Fruit fly (Drosophila melanogaster): ENCODE data around the gene mei-9.

mei-9 gene

DNA sequence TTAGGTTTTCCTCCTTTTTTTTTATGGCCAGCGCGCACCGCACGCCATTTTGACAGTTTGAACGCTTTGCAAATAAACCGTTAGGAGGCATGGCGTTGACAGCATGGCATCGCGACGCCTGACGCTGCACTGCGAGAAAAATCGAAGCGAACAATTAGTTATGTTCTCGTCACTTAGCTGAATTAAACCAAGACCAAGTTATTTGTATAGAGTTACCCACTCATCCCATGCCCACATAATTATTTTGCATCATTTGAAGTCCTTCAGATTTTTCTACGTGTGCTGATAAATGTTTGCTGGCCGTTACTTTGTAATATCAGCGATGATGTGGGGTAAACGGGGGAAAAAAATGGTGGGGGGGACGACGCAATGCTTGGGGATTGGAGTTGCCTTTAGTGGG lies 11.2 kb upstream of the mei-9 start (continued):
- TF ChIP-seq CG2875 (GFP tag; optimal IDR thresholded peaks at IDR 0.05) (no peak), sna (GFP tag; IDR thresholded peaks at IDR 0.05; ENCODE audit: partially characterized antibody) (no peak), CG34422 (GFP tag; IDR thresholded peaks at IDR 0.05) (0 out of 3 replicates have a peak, but pooled peaks have one; percentile 31), da (GFP tag; optimal IDR thresholded peaks at IDR 0.05) (no peak), Camta (GFP tag; optimal IDR thresholded peaks at IDR 0.05) (no peak), row (GFP tag; IDR thresholded peaks at IDR 0.05) (peak; percentile 35; the same call in 1 of the 3 replicates), Fer1 (GFP tag; optimal IDR thresholded peaks at IDR 0.05) (peak; percentile 8), h (optimal IDR thresholded peaks at IDR 0.05) (no peak), sisA (GFP tag; IDR thresholded peaks at IDR 0.05) (peak; percentile 37), CG12769 (tag; optimal IDR thresholded peaks at IDR 0.05) (peak; percentile 33), CG2120 (GFP tag; optimal IDR thresholded peaks at IDR 0.05) (peak; percentile 44), klu (GFP tag; IDR thresholded peaks at IDR 0.05) (no peak), dati (GFP tag; IDR thresholded peaks at IDR 0.05) (no peak), slbo (GFP tag; IDR thresholded peaks at IDR 0.05) (peak; percentile 46), Ptx1 (GFP tag; IDR thresholded peaks at IDR 0.05) (0 out of 2 replicates have a peak, but pooled peaks have one; percentile 21), fd3F (GFP tag; optimal IDR thresholded peaks at IDR 0.05) (no peak), CG11456 (GFP tag; IDR thresholded peaks at IDR 0.05) (no peak), CG6689 (GFP tag; IDR thresholded peaks at IDR 0.05) (peak; percentile 34; the same call in 1 of the 2 replicates), CG7357 (GFP tag; IDR thresholded peaks at IDR 0.05) (no peak), grau (tag; optimal IDR thresholded peaks at IDR 0.05) (peak; percentile 9), CG18599 (GFP tag; optimal IDR thresholded peaks at IDR 0.05) (peak; percentile 39), mam (GFP tag; optimal IDR thresholded peaks at IDR 0.05) (peak; percentile 30), Hmr (GFP tag; optimal IDR thresholded peaks at IDR 0.05) (peak; percentile 35), CG17912 (GFP tag; optimal IDR thresholded peaks at IDR 0.05) (no peak), CG8290 (GFP tag; optimal IDR thresholded peaks at IDR 0.05) (no peak), CG8290 (tag; optimal IDR thresholded peaks at IDR 0.05) (peak in 1 of 2 experiments; percentile 51), CG4328 (GFP tag; optimal IDR thresholded peaks at IDR 0.05) (no peak), CG2199 (GFP tag; IDR thresholded peaks at IDR 0.05) (no peak), CG3163 (GFP tag; optimal IDR thresholded peaks at IDR 0.05) (no peak), jing (GFP tag; optimal IDR thresholded peaks at IDR 0.05) (no peak), CG1603 (tag; optimal IDR thresholded peaks at IDR 0.05) (peak; percentile 17), Aef1 (GFP tag; IDR thresholded peaks at IDR 0.05) (no peak), ATbp (GFP tag; optimal IDR thresholded peaks at IDR 0.05) (no peak), CG7839 (tag; optimal IDR thresholded peaks at IDR 0.05) (peak; percentile 18), Drgx (GFP tag; IDR thresholded peaks at IDR 0.05) (peak; percentile 16; the same call in 1 of the 2 replicates), her (GFP tag; optimal IDR thresholded peaks at IDR 0.05) (no peak), esg (GFP tag; conservative IDR thresholded peaks at IDR 0.05) (no peak), CG11504 (tag; optimal IDR thresholded peaks at IDR 0.05) (peak; percentile 16), CG6254 (GFP tag; optimal IDR thresholded peaks at IDR 0.05) (no peak)

DNA sequence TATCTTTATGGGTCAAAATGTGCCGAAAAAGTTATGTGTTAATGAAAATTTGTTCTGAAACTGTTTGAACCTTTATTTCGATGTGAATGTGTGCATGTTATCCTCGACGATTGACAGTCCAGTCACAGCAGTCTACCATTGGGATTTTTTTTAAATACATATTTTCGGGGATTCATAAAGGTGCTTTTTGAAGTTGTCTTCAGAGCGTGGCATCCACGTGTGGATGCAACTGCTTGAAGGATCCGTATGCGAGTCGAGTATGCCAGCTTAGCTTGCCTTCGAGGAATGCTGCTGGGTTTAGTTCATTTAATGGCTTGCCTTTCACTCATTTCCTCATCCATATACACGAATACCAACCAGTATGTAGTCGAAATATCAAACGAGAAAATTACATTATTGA lies 10.8 kb upstream of the mei-9 start, which contains the start of gene CG12693:
CG12693 (minus strand) TSS at position 101 of the 400 bp plus-strand sequence.
- no peak for TF ChIP-seq Dbx (GFP tag; IDR thresholded peaks at IDR 0.05)
- TF ChIP-seq CG10959 (GFP tag; IDR thresholded peaks at IDR 0.05), result no peak
- TF ChIP-seq CG16815 (GFP tag; optimal IDR thresholded peaks at IDR 0.05), result no peak
- TF ChIP-seq Hr39 (optimal IDR thresholded peaks at IDR 0.05), result no peak
- TF ChIP-seq Aef1 (GFP tag; IDR thresholded peaks at IDR 0.05), result no peak
- no peak for TF ChIP-seq CG6765 (GFP tag; optimal IDR thresholded peaks at IDR 0.05)
- TF ChIP-seq CG2120 (GFP tag; optimal IDR thresholded peaks at IDR 0.05), result no peak
- no peak for TF ChIP-seq CG1792 (GFP tag; optimal IDR thresholded peaks at IDR 0.05)
- TF ChIP-seq CG4360 (GFP tag; IDR thresholded peaks at IDR 0.05), result no peak
- no peak for TF ChIP-seq bigmax (GFP tag; optimal IDR thresholded peaks at IDR 0.05)
- TF ChIP-seq dimm (GFP tag; IDR thresholded peaks at IDR 0.05), result no peak
- no peak for TF ChIP-seq Ssrp (tag; optimal IDR thresholded peaks at IDR 0.05)
- TF ChIP-seq bowl (GFP tag; IDR thresholded peaks at IDR 0.05), result no peak
- TF ChIP-seq stwl (tag; optimal IDR thresholded peaks at IDR 0.05), result no peak
- TF ChIP-seq Pdp1 (GFP tag; optimal IDR thresholded peaks at IDR 0.05), result no peak
- no peak for TF ChIP-seq tup (GFP tag; optimal IDR thresholded peaks at IDR 0.05)
- no peak for TF ChIP-seq CG8924 (tag; optimal IDR thresholded peaks at IDR 0.05)
- TF ChIP-seq CG10462 (GFP tag; optimal IDR thresholded peaks at IDR 0.05), result no peak
